Fruit fly (Drosophila melanogaster): Measurements from ENCODE around the gene CG15458.

CG15458 gene

dm6 chrX:20434534-20434933, 20.5 kb upstream of the CG15458 start (continued):
- TF ChIP-seq CG6654 (GFP tag; optimal IDR thresholded peaks at IDR 0.05), result no peak
- TF ChIP-seq mirr (GFP tag; optimal IDR thresholded peaks at IDR 0.05), result no peak
- no peak for TF ChIP-seq trh (GFP tag; optimal IDR thresholded peaks at IDR 0.05)
- TF ChIP-seq peb (GFP tag; IDR thresholded peaks at IDR 0.05), result no peak
- no peak for TF ChIP-seq CG5953 (GFP tag; IDR thresholded peaks at IDR 0.05)
- no peak for TF ChIP-seq hkb (optimal IDR thresholded peaks at IDR 0.05)
- TF ChIP-seq hkb (GFP tag; IDR thresholded peaks at IDR 0.05), result no peak
- no peak for TF ChIP-seq sd (tag; optimal IDR thresholded peaks at IDR 0.05)
- TF ChIP-seq bbx (GFP tag; IDR thresholded peaks at IDR 0.05; ENCODE audit: partially characterized antibody), result no peak
- no peak for TF ChIP-seq CG12219 (GFP tag; optimal IDR thresholded peaks at IDR 0.05)
- TF ChIP-seq CG4617 (GFP tag; optimal IDR thresholded peaks at IDR 0.05; ENCODE audit: borderline replicate concordance), result no peak
- no peak for TF ChIP-seq CG16863 (GFP tag; optimal IDR thresholded peaks at IDR 0.05)
- no peak for TF ChIP-seq MBD-R2 (GFP tag; IDR thresholded peaks at IDR 0.05)
- TF ChIP-seq CG1529 (GFP tag; optimal IDR thresholded peaks at IDR 0.05), result no peak
- TF ChIP-seq Dfd (GFP tag; optimal IDR thresholded peaks at IDR 0.05), result no peak
- TF ChIP-seq ab (GFP tag; optimal IDR thresholded peaks at IDR 0.05), result no peak
- TF ChIP-seq repo (GFP tag; optimal IDR thresholded peaks at IDR 0.05), result no peak
- TF ChIP-seq lab (GFP tag; optimal IDR thresholded peaks at IDR 0.05), result peak; percentile 69
- TF ChIP-seq oc (tag; optimal IDR thresholded peaks at IDR 0.05), result no peak

DNA sequence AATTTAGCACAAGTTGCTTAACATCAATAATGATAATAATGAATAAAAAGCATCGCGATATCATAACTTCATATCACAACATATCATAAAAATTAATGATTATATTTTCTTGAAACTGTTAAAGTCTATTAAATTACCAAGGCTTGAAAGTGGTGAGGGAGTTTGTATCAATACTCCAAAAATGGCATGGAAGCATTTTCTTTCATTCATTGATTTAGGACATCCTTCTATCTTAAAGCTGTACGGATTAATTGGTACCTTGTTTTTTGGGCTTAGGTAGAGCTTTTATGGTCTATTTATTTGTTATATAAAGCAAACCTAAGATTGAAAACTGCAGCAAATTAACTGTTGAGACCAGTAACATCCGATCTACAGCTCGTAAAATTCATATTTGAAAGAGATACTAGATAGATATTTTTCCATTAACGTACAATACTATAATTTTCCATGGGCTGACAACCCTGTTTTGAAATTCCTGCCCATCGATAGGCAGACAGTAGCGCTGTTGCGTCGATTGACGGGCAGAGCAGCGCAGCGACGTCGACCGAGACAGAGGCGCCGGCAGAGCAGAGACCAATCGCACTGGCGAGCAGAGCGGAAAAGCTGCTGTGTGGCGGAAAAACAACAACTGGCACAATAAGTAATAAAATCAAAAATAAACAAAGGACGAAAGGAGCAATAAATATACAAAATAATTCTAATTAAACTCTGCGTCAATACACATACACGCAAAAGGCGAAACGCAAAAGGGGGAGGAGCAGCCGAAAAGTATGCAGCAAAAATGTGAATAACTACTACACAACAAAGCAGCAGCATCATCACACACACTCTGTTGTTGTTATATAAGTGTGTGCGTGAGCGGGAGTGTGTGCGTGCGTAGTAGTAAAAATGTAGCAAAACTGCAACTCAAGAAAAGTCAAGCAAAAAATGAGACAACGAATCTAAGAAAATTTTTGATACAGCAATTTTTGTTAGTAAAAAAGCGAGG, 19.6 kb upstream of the CG15458 start, which contains the start of gene CG1695:
CG1695 (plus strand) TSS at position 606 of the 988 bp plus-strand sequence.
- no peak for TF ChIP-seq ems (GFP tag; optimal IDR thresholded peaks at IDR 0.05)
- TF ChIP-seq Hsf (GFP tag; optimal IDR thresholded peaks at IDR 0.05), result peak; percentile 26
- peak; percentile 35 for TF ChIP-seq Meics (GFP tag; optimal IDR thresholded peaks at IDR 0.05)
- TF ChIP-seq lov (optimal IDR thresholded peaks at IDR 0.05), result no peak
- no peak for TF ChIP-seq lov (GFP tag; IDR thresholded peaks at IDR 0.05)
- no peak for TF ChIP-seq Six4 (GFP tag; optimal IDR thresholded peaks at IDR 0.05)
- peak; percentile 17 for TF ChIP-seq CG15514 (GFP tag; optimal IDR thresholded peaks at IDR 0.05)
- TF ChIP-seq lmd (GFP tag; IDR thresholded peaks at IDR 0.05), result peak; percentile 31; the same call in 1 of the 2 replicates
- TF ChIP-seq TFAM (GFP tag; optimal IDR thresholded peaks at IDR 0.05), result no peak
- TF ChIP-seq Oli (tag; optimal IDR thresholded peaks at IDR 0.05), result peak; percentile 27
- peak; percentile 39; the same call in 1 of the 2 replicates for TF ChIP-seq unc-4 (GFP tag; IDR thresholded peaks at IDR 0.05; ENCODE audit: partially characterized antibody)
- TF ChIP-seq exex (tag; optimal IDR thresholded peaks at IDR 0.05), result no peak
- no peak for TF ChIP-seq sima (GFP tag; optimal IDR thresholded peaks at IDR 0.05)
- TF ChIP-seq dmrt99B (tag; optimal IDR thresholded peaks at IDR 0.05), result peak; percentile 26
- TF ChIP-seq fru (optimal IDR thresholded peaks at IDR 0.05), result no peak
- TF ChIP-seq Dp (GFP tag; optimal IDR thresholded peaks at IDR 0.05), result peak; percentile 17
- TF ChIP-seq prd (optimal IDR thresholded peaks at IDR 0.05), result no peak
- TF ChIP-seq prd (GFP tag; IDR thresholded peaks at IDR 0.05), result 0 out of 3 replicates have a peak, but pooled peaks have one; percentile 4
- TF ChIP-seq sens (GFP tag), result peak; percentile 90
- TF ChIP-seq Dfd (GFP tag; optimal IDR thresholded peaks at IDR 0.05), result no peak
- peak; percentile 7 for TF ChIP-seq CG13775 (GFP tag; optimal IDR thresholded peaks at IDR 0.05)
- no peak for TF ChIP-seq Xrp1 (GFP tag; IDR thresholded peaks at IDR 0.05)
- TF ChIP-seq CG14441 (GFP tag; IDR thresholded peaks at IDR 0.05), result no peak
- no peak for TF ChIP-seq CG4404 (GFP tag; IDR thresholded peaks at IDR 0.05)
- TF ChIP-seq BEAF-32 (GFP tag; optimal IDR thresholded peaks at IDR 0.05), result peak; percentile 42
- no peak for TF ChIP-seq mld (GFP tag; IDR thresholded peaks at IDR 0.05; ENCODE audit: partially characterized antibody)
- no peak for TF ChIP-seq insv (GFP tag; optimal IDR thresholded peaks at IDR 0.05)
- peak; percentile 34 for TF ChIP-seq CG12659 (GFP tag; optimal IDR thresholded peaks at IDR 0.05)
- peak; percentile 22 for TF ChIP-seq Myb (GFP tag; optimal IDR thresholded peaks at IDR 0.05)
- TF ChIP-seq sc (optimal IDR thresholded peaks at IDR 0.05), result no peak
- no peak for TF ChIP-seq sc (GFP tag; optimal IDR thresholded peaks at IDR 0.05)
- peak in 1 of 2 experiments; percentile 6 for TF ChIP-seq chif (GFP tag; optimal IDR thresholded peaks at IDR 0.05)

All from whole organism, embryonic.